Fruit fly (Drosophila melanogaster) whole organism, pupa: Measurements from ENCODE around the gene RapGAP1.

Experiments
- CG10348 ChIP-seq: fragments of 200-800 bp; sonication (Bioruptor generic); IDR thresholded peaks from 2 replicates; pipeline ENCODE4 v1.3.6; 2022; ENCODE audit warnings: missing biosample characterization, missing genetic modification characterization
- CG12605 ChIP-seq: fragments of 200-800 bp; sonication (Bioruptor generic); IDR thresholded peaks from 2 replicates; pipeline ENCODE4 v1.3.6; 2022; ENCODE audit warnings: missing biosample characterization, missing genetic modification characterization
- CG13204 ChIP-seq: fragments of 200-800 bp; sonication (Bioruptor generic); optimal IDR thresholded peaks from 2 replicates; lab custom pipeline; 2018; ENCODE audit warnings: missing biosample characterization, mild to moderate bottlenecking, missing genetic modification characterization, moderate library complexity
- CG14655 ChIP-seq: fragments of 200-800 bp; sonication (Bioruptor generic); optimal IDR thresholded peaks from 3 replicates; lab custom pipeline; 2017; ENCODE audit warnings: mild to moderate bottlenecking, missing biosample characterization, missing genetic modification reagents, missing genetic modification characterization
- CG15710 ChIP-seq: fragments of 200-800 bp; sonication (Bioruptor generic); optimal IDR thresholded peaks from 2 replicates; lab custom pipeline; 2018; ENCODE audit warnings: missing biosample characterization, mild to moderate bottlenecking, missing genetic modification characterization, moderate library complexity
- CG17806 ChIP-seq: fragments of 200-800 bp; sonication (Bioruptor generic); optimal IDR thresholded peaks from 2 replicates; lab custom pipeline; 2018; ENCODE audit warnings: missing biosample characterization, mild to moderate bottlenecking, missing genetic modification characterization, moderate library complexity
- CG32121 ChIP-seq: fragments of 200-800 bp; sonication (Bioruptor generic); IDR thresholded peaks from 2 replicates; pipeline ENCODE4 v1.3.6; 2022; ENCODE audit warnings: missing biosample characterization, missing genetic modification characterization
- CG34367 ChIP-seq: fragments of 200-800 bp; sonication (Bioruptor generic); optimal IDR thresholded peaks from 2 replicates; lab custom pipeline; 2018; ENCODE audit warnings: missing biosample characterization, mild to moderate bottlenecking, missing genetic modification characterization
- CG4496 ChIP-seq: fragments of 200-800 bp; sonication (Bioruptor generic); IDR thresholded peaks from 3 replicates; pipeline ENCODE4 v1.3.6; 2022; ENCODE audit warnings: missing biosample characterization, missing genetic modification characterization
- CG8159 ChIP-seq: fragments of 200-800 bp; sonication (Bioruptor generic); optimal IDR thresholded peaks from 3 replicates; lab custom pipeline; 2018; ENCODE audit warnings: missing biosample characterization, mild to moderate bottlenecking, missing genetic modification characterization, moderate library complexity
- CG8301 ChIP-seq: fragments of 200-800 bp; sonication (Bioruptor generic); optimal IDR thresholded peaks from 2 replicates; lab custom pipeline; 2018; ENCODE audit warnings: missing biosample characterization, mild to moderate bottlenecking, missing genetic modification characterization
- CG9948 ChIP-seq: fragments of 200-800 bp; sonication (Bioruptor generic); optimal IDR thresholded peaks from 2 replicates; lab custom pipeline; 2018; ENCODE audit warnings: missing biosample characterization, mild to moderate bottlenecking, missing genetic modification characterization, moderate library complexity
- D1 ChIP-seq: fragments of 200-800 bp; sonication (Bioruptor generic); optimal IDR thresholded peaks from 2 replicates; lab custom pipeline; 2018; ENCODE audit warnings: missing biosample characterization, mild to moderate bottlenecking, missing genetic modification characterization, moderate library complexity
- EcR ChIP-seq: fragments of 200-800 bp; sonication (Bioruptor generic); optimal IDR thresholded peaks from 3 replicates; lab custom pipeline; 2019; ENCODE audit warnings: missing biosample characterization, missing genetic modification characterization, mild to moderate bottlenecking, moderate library complexity, missing genetic modification reagents
- Ets98B ChIP-seq: fragments of 200-800 bp; sonication (Bioruptor generic); IDR thresholded peaks from 2 replicates; pipeline ENCODE4 v1.3.6; 2022; ENCODE audit warnings: missing biosample characterization, missing genetic modification characterization
- Pif1A ChIP-seq: fragments of 200-800 bp; sonication (Bioruptor generic); optimal IDR thresholded peaks from 3 replicates; lab custom pipeline; 2016; ENCODE audit warnings: missing biosample characterization, missing genetic modification characterization
- Pif1B ChIP-seq: fragments of 200-800 bp; sonication (Bioruptor generic); optimal IDR thresholded peaks from 3 replicates; lab custom pipeline; 2016; ENCODE audit warnings: missing biosample characterization, missing genetic modification characterization
- Snoo ChIP-seq: fragments of 200-800 bp; sonication (Bioruptor generic); optimal IDR thresholded peaks from 3 replicates; lab custom pipeline; 2017; ENCODE audit warnings: missing biosample characterization, mild to moderate bottlenecking, missing genetic modification characterization, inconsistent platforms
- fd96Ca ChIP-seq: fragments of 200-800 bp; sonication (Bioruptor generic); IDR thresholded peaks from 3 replicates; pipeline ENCODE4 v1.3.6; 2022; ENCODE audit warnings: missing biosample characterization, missing genetic modification characterization
- gl ChIP-seq: fragments of 200-800 bp; sonication (Bioruptor generic); optimal IDR thresholded peaks from 2 replicates; lab custom pipeline; 2018; ENCODE audit warnings: missing biosample characterization, mild to moderate bottlenecking, missing genetic modification characterization
- rn ChIP-seq: fragments of 200-800 bp; sonication (Bioruptor generic); IDR thresholded peaks from 2 replicates; pipeline ENCODE4 v1.3.6; 2022; ENCODE audit warnings: missing biosample characterization, missing genetic modification characterization

Gene RapGAP1

dm6 chr2L:7578880-7579279 is at the start of gene RapGAP1:
Gene RapGAP1, minus strand, starts transcription at chr2L:7578980.
- no peak for TF ChIP-seq gl
- TF ChIP-seq Ets98B (GFP tag; lab: Robert Waterston, UW): no peak
- TF ChIP-seq Pif1A (GFP tag; lab: Kevin White, UChicago): no peak
- TF ChIP-seq CG15710 (tag; lab: Kevin White, UChicago): no peak
- TF ChIP-seq CG32121 (GFP tag; lab: Robert Waterston, UW): no peak
- TF ChIP-seq rn (GFP tag; lab: Robert Waterston, UW): no peak
- TF ChIP-seq EcR (GFP tag; lab: Kevin White, UChicago): no peak
- TF ChIP-seq CG8159 (tag; lab: Kevin White, UChicago): no peak
- no peak for TF ChIP-seq CG12605 (GFP tag; lab: Robert Waterston, UW)
- TF ChIP-seq CG10348 (GFP tag; lab: Robert Waterston, UW): no peak
- TF ChIP-seq Snoo (tag; lab: Kevin White, UChicago): no peak
- no peak for TF ChIP-seq CG9948 (tag; lab: Kevin White, UChicago)
- no peak for TF ChIP-seq CG8301 (tag; lab: Kevin White, UChicago)

dm6 chr2L:7628382-7628965 is 49.7 kb upstream of the RapGAP1 start:
- TF ChIP-seq CG34367 (tag; lab: Kevin White, UChicago): no peak
- TF ChIP-seq rn (GFP tag; lab: Robert Waterston, UW): no peak
- no peak for TF ChIP-seq EcR (GFP tag; lab: Kevin White, UChicago)
- no peak for TF ChIP-seq CG9948 (tag; lab: Kevin White, UChicago)
- TF ChIP-seq CG8159 (tag; lab: Kevin White, UChicago): no peak
- TF ChIP-seq gl: no peak
- no peak for TF ChIP-seq CG12605 (GFP tag; lab: Robert Waterston, UW)
- TF ChIP-seq CG15710 (tag; lab: Kevin White, UChicago): no peak

dm6 chr2L:7627474-7627873 is 48.7 kb upstream of the RapGAP1 start:
- TF ChIP-seq CG13204 (GFP tag; lab: Kevin White, UChicago) (no peak), Pif1A (GFP tag; lab: Kevin White, UChicago) (peak; percentile 53), Snoo (tag; lab: Kevin White, UChicago) (no peak), CG10348 (GFP tag; lab: Robert Waterston, UW) (no peak), D1 (tag; lab: Kevin White, UChicago) (no peak), EcR (GFP tag; lab: Kevin White, UChicago) (no peak), CG4496 (GFP tag; lab: Robert Waterston, UW) (0 out of 3 replicates have a peak, but pooled peaks have one; percentile 27), Pif1B (GFP tag; lab: Kevin White, UChicago) (peak; percentile 29), fd96Ca (peak; percentile 74), CG17806 (tag; lab: Kevin White, UChicago) (peak; percentile 45), CG14655 (GFP tag; lab: Kevin White, UChicago) (peak; percentile 76), gl (no peak), CG32121 (GFP tag; lab: Robert Waterston, UW) (no peak), CG15710 (tag; lab: Kevin White, UChicago) (peak; percentile 5), Ets98B (GFP tag; lab: Robert Waterston, UW) (peak; percentile 36; the same call in 1 of the 2 replicates), CG12605 (GFP tag; lab: Robert Waterston, UW) (peak; percentile 19; the same call in 1 of the 2 replicates), rn (GFP tag; lab: Robert Waterston, UW) (no peak), CG9948 (tag; lab: Kevin White, UChicago) (peak; percentile 50), CG8301 (tag; lab: Kevin White, UChicago) (peak; percentile 77), CG8159 (tag; lab: Kevin White, UChicago) (peak; percentile 35), CG34367 (tag; lab: Kevin White, UChicago) (no peak)
- TF ChIP-seq, all 21 proteins: peak for 12

dm6 chr2L:7624096-7624843 is 45.5 kb upstream of the RapGAP1 start:
- TF ChIP-seq Pif1A (GFP tag; lab: Kevin White, UChicago) (no peak), Pif1B (GFP tag; lab: Kevin White, UChicago) (no peak), CG10348 (GFP tag; lab: Robert Waterston, UW) (no peak), Snoo (tag; lab: Kevin White, UChicago) (no peak), CG17806 (tag; lab: Kevin White, UChicago) (no peak), gl (no peak), D1 (tag; lab: Kevin White, UChicago) (no peak), CG15710 (tag; lab: Kevin White, UChicago) (no peak), CG8301 (tag; lab: Kevin White, UChicago) (no peak)

dm6 chr2L:7621706-7622105 is 42.9 kb upstream of the RapGAP1 start:
- TF ChIP-seq CG14655 (GFP tag; lab: Kevin White, UChicago) (peak; percentile 8), gl (no peak), CG8301 (tag; lab: Kevin White, UChicago) (peak; percentile 13), CG10348 (GFP tag; lab: Robert Waterston, UW) (no peak)

dm6 chr2L:7619234-7619633 is 40.5 kb upstream of the RapGAP1 start:
- TF ChIP-seq CG8301 (tag; lab: Kevin White, UChicago) (no peak), CG4496 (GFP tag; lab: Robert Waterston, UW) (no peak), Ets98B (GFP tag; lab: Robert Waterston, UW) (no peak), Pif1B (GFP tag; lab: Kevin White, UChicago) (peak; percentile 48), CG12605 (GFP tag; lab: Robert Waterston, UW) (no peak), fd96Ca (0 out of 3 replicates have a peak, but pooled peaks have one; percentile 19), Pif1A (GFP tag; lab: Kevin White, UChicago) (peak; percentile 23), EcR (GFP tag; lab: Kevin White, UChicago) (no peak), Snoo (tag; lab: Kevin White, UChicago) (peak; percentile 67)
